Worm (Caenorhabditis elegans): ENCODE data around the gene mig-10.

DNA sequence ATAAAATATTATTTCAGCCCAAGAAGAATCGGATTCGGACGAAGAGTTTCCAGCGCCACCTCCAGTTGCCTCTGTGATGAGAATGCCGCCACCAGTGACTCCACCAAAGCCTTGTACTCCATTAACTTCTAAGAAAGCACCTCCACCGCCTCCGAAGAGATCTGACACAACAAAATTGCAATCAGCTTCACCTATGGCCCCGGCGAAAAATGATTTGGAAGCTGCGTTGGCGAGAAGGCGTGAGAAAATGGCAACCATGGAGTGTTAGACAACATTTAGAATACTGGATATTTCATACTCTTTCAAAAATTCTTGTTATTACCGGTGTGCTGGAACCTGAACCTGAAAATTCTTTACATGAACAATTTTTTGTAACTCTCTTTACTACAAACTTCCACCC lies 26.4 kb downstream of the mig-10 start:
- no peak for TF ChIP-seq ztf-11 (tag; optimal IDR thresholded peaks at IDR 0.05)
- no peak for TF ChIP-seq F13H6.1 (tag; optimal IDR thresholded peaks at IDR 0.05)

All from whole organism, L2 larva.